Worm (Caenorhabditis elegans): ENCODE measurements around the gene K09A9.6.

Gene K09A9.6

ce11 chrX:15621001-15621400, 44.0 kb downstream of the K09A9.6 start:
- TF ChIP-seq nhr-76 (tag; optimal IDR thresholded peaks at IDR 0.05) (no peak), ceh-9 (tag; optimal IDR thresholded peaks at IDR 0.05) (no peak), egl-27 (tag; optimal IDR thresholded peaks at IDR 0.05) (no peak), snpc-4 (tag; optimal IDR thresholded peaks at IDR 0.05) (no peak), egl-5 (tag; optimal IDR thresholded peaks at IDR 0.05) (no peak), unc-62 (GFP tag; optimal IDR thresholded peaks at IDR 0.05) (no peak), zag-1 (tag; optimal IDR thresholded peaks at IDR 0.05) (no peak), eor-1 (tag; optimal IDR thresholded peaks at IDR 0.05) (no peak), lin-39 (tag; optimal IDR thresholded peaks at IDR 0.05) (no peak), nhr-11 (tag; optimal IDR thresholded peaks at IDR 0.05) (no peak), tbx-2 (tag; optimal IDR thresholded peaks at IDR 0.05) (no peak), nhr-23 (tag; optimal IDR thresholded peaks at IDR 0.05) (no peak), aly-2 (tag; optimal IDR thresholded peaks at IDR 0.05) (no peak), elt-3 (tag; optimal IDR thresholded peaks at IDR 0.05) (no peak), nhr-25 (tag; optimal IDR thresholded peaks at IDR 0.05) (no peak), nhr-67 (tag; optimal IDR thresholded peaks at IDR 0.05) (no peak), elt-1 (tag; optimal IDR thresholded peaks at IDR 0.05) (no peak)

ce11 chrX:15622041-15622440, 45.0 kb downstream of the K09A9.6 start:
- TF ChIP-seq pqm-1 (tag; optimal IDR thresholded peaks at IDR 0.05) (peak; percentile 46), elt-2 (tag; optimal IDR thresholded peaks at IDR 0.05) (peak; percentile 65), ztf-11 (tag; optimal IDR thresholded peaks at IDR 0.05) (no peak)

ce11 chrX:15626119-15626850, 49.2 kb downstream of the K09A9.6 start:
- TF ChIP-seq unc-62 (GFP tag; optimal IDR thresholded peaks at IDR 0.05), result peak; percentile 48
- TF ChIP-seq ztf-11 (tag; optimal IDR thresholded peaks at IDR 0.05), result no peak
- TF ChIP-seq nhr-23 (tag; optimal IDR thresholded peaks at IDR 0.05), result peak; percentile 38
- no peak for TF ChIP-seq ceh-16 (tag; optimal IDR thresholded peaks at IDR 0.05)
- TF ChIP-seq nhr-25 (tag; optimal IDR thresholded peaks at IDR 0.05), result peak; percentile 36
- TF ChIP-seq nhr-43 (tag; optimal IDR thresholded peaks at IDR 0.05; ENCODE audit: poor library complexity, severe bottlenecking), result peak; percentile 12

ce11 chrX:15627814-15628213, 50.8 kb downstream of the K09A9.6 start:
- no peak for TF ChIP-seq unc-39 (tag; optimal IDR thresholded peaks at IDR 0.05)
- peak; percentile 36 for TF ChIP-seq lin-39 (tag; optimal IDR thresholded peaks at IDR 0.05)

- TF ChIP-seq nhr-11 (tag; optimal IDR thresholded peaks at IDR 0.05) (no peak), nhr-76 (tag; optimal IDR thresholded peaks at IDR 0.05) (no peak), nhr-67 (tag; optimal IDR thresholded peaks at IDR 0.05) (no peak), jun-1 (tag; optimal IDR thresholded peaks at IDR 0.05) (no peak), egl-5 (tag; optimal IDR thresholded peaks at IDR 0.05) (no peak)
Measured at ce11 chrX:15628945-15629344, 51.9 kb downstream of the K09A9.6 start.

ce11 chrX:15629615-15630014, 52.6 kb downstream of the K09A9.6 start:
- TF ChIP-seq ZK546.5 (tag; optimal IDR thresholded peaks at IDR 0.05), result no peak
- TF ChIP-seq sea-2 (GFP tag; optimal IDR thresholded peaks at IDR 0.05), result no peak
- TF ChIP-seq egl-5 (tag; optimal IDR thresholded peaks at IDR 0.05), result no peak
- TF ChIP-seq pqm-1 (tag; optimal IDR thresholded peaks at IDR 0.05), result peak; percentile 16
- no peak for TF ChIP-seq ceh-9 (tag; optimal IDR thresholded peaks at IDR 0.05)
- no peak for TF ChIP-seq unc-39 (tag; optimal IDR thresholded peaks at IDR 0.05)
- TF ChIP-seq nhr-77 (tag; optimal IDR thresholded peaks at IDR 0.05), result no peak
- no peak for TF ChIP-seq unc-62 (GFP tag; optimal IDR thresholded peaks at IDR 0.05)
- peak; percentile 60 for TF ChIP-seq elt-2 (tag; optimal IDR thresholded peaks at IDR 0.05)
- peak; percentile 18 for TF ChIP-seq nfya-1 (tag; optimal IDR thresholded peaks at IDR 0.05; ENCODE audit: insufficient read depth)

ce11 chrX:15630340-15630739, 53.3 kb downstream of the K09A9.6 start, which contains the start of gene K09E9.4:
Gene K09E9.4 (minus strand): TSS chrX:15630440.
- TF ChIP-seq eor-1 (tag; optimal IDR thresholded peaks at IDR 0.05) (peak in 1 of 2 experiments; percentile 42), ama-1 (optimal IDR thresholded peaks at IDR 0.05) (no peak)

Data from whole organism, L3 larva.